Worm (Caenorhabditis elegans): ENCODE measurements around the gene lido-13.

lido-13 gene

DNA sequence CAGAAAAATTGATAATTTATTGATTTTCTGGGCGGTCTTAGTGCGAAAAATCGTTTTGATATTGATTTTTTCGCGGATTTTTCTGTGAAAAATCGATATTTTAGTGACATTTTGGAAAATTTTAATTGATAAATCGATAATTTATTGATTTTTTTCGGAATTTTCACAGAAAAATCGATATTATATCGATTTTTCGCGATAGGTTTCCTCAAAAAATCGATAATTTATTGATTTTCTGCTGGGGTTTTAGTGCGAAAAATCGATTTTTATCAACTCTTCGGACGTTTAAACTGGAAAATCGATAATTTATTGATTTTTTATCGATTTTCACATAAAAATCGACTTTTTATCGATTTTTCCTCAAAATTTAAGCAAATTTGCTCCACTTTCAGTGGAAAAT lies 13.3 kb upstream of the lido-13 start:
- no peak for TF ChIP-seq him-1 (tag; optimal IDR thresholded peaks at IDR 0.05)
- TF ChIP-seq W03F9.2 (tag; optimal IDR thresholded peaks at IDR 0.05) = no peak
- no peak for TF ChIP-seq dao-5 (tag; optimal IDR thresholded peaks at IDR 0.05)

DNA sequence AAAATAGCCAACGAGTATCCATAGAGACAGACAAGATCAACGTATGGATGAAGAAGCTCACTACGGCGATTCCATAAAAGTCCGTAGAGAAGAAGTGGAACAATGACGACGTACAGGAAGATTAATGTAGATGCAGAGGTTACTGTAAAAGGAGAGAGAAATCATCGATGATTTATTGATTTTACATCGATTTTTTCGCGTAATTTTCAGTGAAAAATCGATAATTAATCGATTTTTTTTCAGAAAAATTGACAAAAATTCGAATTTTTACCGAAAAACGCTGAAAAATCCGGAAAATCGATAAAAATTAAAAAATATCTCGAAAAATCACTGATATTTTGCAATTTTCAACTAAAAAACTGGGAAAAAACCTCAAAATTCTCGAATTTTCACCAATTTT lies 12.3 kb upstream of the lido-13 start:
- TF ChIP-seq dao-5 (tag; optimal IDR thresholded peaks at IDR 0.05) = no peak

DNA sequence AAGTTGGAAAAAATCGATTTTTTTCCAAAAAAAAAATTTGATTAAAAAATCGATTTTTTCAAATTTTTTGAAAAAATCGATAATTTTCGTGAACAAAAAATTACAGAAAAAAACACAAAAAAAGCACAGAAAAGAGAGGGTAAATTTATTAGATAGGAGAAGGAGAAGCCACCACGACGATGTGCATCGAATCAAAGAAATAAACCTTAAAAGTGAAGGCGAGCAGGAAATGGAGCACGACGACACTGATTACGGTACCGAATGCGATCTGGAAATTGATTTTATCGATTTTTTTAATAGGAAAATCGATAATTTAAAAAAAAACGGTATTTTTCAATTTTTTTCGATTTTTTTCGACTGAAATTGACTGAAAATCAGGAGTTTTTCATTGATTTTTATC lies 11.0 kb upstream of the lido-13 start:
- TF ChIP-seq dao-5 (tag; optimal IDR thresholded peaks at IDR 0.05) = no peak
- no peak for TF ChIP-seq W03F9.2 (tag; optimal IDR thresholded peaks at IDR 0.05)
- TF ChIP-seq him-1 (tag; optimal IDR thresholded peaks at IDR 0.05) = no peak

DNA sequence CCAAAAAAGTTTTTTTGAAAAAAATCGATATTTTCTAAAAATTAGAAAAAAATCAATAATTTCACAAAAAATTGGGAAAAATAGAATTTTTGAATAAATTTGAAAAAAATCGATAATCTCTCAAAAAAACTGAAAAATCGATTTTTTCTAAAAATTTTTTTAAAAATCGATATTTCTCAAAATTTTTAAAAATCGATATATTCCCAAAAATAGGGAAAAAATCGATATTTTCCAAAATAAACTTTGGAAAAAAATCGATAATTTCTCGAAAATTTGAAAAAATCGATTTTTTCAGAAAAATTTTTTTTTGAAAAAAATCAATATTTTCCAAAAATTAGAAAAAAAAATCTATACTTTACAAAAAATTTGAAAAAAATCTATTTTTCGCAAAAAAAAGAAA lies 10.5 kb upstream of the lido-13 start:
- no peak for TF ChIP-seq him-1 (tag; optimal IDR thresholded peaks at IDR 0.05)
- no peak for TF ChIP-seq dao-5 (tag; optimal IDR thresholded peaks at IDR 0.05)
- TF ChIP-seq W03F9.2 (tag; optimal IDR thresholded peaks at IDR 0.05) = no peak

DNA sequence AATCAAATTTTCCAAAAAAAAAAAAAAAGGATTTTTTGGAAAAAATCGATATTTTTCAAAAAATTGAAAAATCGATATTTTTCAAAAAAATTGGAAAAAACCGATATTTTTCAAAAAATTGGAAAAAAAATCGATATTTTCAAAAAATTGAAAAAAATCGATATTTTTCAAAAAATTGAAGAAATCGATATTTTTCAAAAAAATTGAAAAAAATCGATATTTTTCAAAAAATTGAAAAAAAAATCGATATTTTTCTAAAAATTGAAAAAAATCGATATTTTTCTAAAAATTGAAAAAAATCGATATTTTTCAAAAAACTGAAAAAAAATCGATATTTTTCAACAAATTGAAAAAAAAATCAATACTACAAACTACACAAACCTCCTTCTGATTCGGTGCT lies 9.9 kb upstream of the lido-13 start:
- TF ChIP-seq him-1 (tag; optimal IDR thresholded peaks at IDR 0.05) = no peak
- TF ChIP-seq W03F9.2 (tag; optimal IDR thresholded peaks at IDR 0.05) = no peak
- TF ChIP-seq dao-5 (tag; optimal IDR thresholded peaks at IDR 0.05) = no peak

DNA sequence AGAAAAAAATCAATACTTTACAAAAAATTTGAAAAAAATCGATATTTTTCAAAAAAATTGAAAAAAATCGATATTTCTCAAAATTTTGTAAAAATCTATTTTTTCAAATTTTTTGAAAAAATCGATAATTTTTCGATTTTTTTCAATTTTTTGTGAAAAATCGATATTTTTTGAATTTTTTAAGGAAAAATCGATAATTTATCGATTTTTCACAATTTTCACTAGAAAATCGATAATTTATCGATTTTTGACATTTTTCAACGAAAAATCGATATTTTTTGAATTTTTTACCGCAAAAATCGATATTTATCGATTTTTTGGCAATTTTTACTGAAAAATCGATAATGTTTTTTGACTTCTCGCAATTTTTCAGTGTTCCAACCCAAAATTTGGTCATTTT lies 9.2 kb upstream of the lido-13 start:
- TF ChIP-seq W03F9.2 (tag; optimal IDR thresholded peaks at IDR 0.05) = no peak
- no peak for TF ChIP-seq him-1 (tag; optimal IDR thresholded peaks at IDR 0.05)
- TF ChIP-seq dao-5 (tag; optimal IDR thresholded peaks at IDR 0.05) = no peak

DNA sequence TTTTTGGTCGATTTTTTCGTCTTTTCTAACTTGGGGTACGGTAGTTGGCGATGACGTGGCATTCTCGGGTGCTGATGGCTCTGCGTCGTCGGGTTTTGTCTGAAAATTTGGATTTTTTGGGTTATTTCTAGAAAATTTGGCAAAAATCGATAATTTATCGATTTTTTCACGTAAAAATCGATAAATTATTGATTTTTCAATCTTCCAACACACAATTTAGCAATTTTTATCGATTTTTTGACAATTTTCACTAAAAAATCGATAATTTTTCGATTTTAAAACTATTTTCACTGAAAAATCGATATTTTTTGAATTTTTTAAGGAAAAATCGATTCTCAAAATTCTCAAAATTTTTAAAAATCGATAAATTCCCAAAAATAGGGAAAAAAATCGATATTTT lies 8.8 kb upstream of the lido-13 start:
- TF ChIP-seq W03F9.2 (tag; optimal IDR thresholded peaks at IDR 0.05) (no peak), him-1 (tag; optimal IDR thresholded peaks at IDR 0.05) (no peak), dao-5 (tag; optimal IDR thresholded peaks at IDR 0.05) (no peak)

DNA sequence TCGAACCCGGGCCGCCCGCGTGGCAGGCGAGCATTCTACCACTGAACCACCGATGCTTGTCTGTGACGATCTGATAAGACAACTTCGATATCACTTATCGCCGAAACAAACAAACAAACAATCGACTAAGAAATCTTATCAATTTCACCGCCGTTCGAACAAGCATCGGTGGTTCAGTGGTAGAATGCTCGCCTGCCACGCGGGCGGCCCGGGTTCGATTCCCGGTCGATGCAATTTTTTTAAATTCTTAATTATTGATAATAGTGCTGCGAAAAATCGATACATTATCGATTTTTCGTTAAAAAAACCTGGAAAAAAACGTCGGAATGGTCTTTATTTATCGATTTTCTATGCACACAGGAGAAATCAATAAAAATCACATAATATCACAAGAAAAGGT lies 8.1 kb upstream of the lido-13 start:
- TF ChIP-seq him-1 (tag; optimal IDR thresholded peaks at IDR 0.05) (no peak), W03F9.2 (tag; optimal IDR thresholded peaks at IDR 0.05) (no peak), dao-5 (tag; optimal IDR thresholded peaks at IDR 0.05) (peak; percentile 28)

DNA sequence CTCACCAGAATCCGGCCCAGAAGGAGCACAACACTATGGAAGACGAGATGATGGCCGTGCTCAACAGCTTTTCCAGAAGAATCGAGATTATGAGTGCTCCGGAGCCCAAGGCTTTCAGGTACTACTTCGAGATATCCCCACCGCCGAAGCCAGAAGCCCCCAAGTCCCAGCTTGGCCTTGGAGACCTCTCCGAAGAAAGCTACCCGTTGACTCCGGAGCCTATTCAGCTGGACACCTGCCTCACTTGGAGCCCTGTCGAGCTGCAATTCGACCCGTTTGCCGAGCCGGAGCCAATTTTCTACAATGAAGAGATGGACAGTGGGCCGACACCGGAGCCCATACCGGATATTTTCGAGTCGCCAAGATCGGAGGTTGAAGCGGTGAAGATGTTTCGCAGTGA lies 7.5 kb upstream of the lido-13 start:
- no peak for TF ChIP-seq him-1 (tag; optimal IDR thresholded peaks at IDR 0.05)
- TF ChIP-seq W03F9.2 (tag; optimal IDR thresholded peaks at IDR 0.05) = no peak
- no peak for TF ChIP-seq dao-5 (tag; optimal IDR thresholded peaks at IDR 0.05)

DNA sequence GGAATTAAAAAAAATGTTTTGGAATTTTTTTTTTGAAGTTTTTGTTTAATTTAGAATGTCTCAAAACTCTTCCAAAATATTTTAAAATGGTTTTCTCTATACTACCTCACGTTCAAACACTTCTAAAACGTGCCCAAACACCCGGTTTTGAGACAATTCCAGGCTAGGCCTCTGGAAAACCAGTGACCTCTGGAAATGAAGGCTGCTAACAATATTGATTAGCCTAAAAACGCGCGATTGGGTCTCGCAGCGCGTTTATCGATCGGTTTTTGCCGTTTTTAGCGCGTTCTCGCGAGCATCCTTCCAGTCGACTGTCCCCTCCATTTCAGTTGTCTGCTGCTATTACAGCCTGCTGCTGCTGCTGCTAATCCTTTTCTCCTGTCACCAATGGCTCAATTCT lies 6.7 kb upstream of the lido-13 start, which contains the start of gene Y25C1A.6:
Gene Y25C1A.6, plus strand, starts transcription at position 301 of the 400 bp plus-strand sequence.
- TF ChIP-seq W03F9.2 (tag; optimal IDR thresholded peaks at IDR 0.05) = no peak
- TF ChIP-seq him-1 (tag; optimal IDR thresholded peaks at IDR 0.05) = no peak
- TF ChIP-seq dao-5 (tag; optimal IDR thresholded peaks at IDR 0.05) = no peak

DNA sequence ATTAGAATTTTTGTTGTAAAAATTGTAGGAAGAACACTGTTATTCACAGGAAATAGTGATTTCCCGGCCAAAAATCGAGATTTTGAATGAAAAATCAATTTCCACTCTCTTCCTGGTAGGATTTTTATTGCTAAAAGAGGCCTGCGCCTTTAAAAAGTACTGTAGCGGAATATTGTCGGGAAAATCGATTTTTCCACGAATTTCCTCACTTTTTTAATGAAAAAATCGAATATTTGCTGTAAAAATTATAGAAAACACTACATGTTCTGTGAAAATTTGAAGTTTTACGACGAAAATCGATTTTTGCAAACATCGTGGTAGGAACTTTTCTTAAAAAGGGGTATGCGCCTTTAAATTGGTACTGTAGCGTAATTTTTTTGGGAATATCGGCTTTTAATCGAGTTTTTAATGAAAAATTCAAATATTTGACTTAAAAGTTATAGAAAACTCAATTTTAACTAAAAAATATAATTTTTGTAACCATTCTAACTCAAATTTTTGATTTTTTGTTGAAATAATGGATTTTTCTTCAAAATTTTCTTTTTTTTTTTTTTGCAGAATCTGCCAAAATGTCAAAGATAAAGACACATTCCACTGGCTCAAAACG lies 2.2 kb upstream of the lido-13 start, which contains the start of gene lin-8:
Gene lin-8, plus strand, starts transcription at position 557 of the 607 bp plus-strand sequence.
- TF ChIP-seq dao-5 (tag; optimal IDR thresholded peaks at IDR 0.05) (no peak), him-1 (tag; optimal IDR thresholded peaks at IDR 0.05) (no peak), W03F9.2 (tag; optimal IDR thresholded peaks at IDR 0.05) (no peak)

DNA sequence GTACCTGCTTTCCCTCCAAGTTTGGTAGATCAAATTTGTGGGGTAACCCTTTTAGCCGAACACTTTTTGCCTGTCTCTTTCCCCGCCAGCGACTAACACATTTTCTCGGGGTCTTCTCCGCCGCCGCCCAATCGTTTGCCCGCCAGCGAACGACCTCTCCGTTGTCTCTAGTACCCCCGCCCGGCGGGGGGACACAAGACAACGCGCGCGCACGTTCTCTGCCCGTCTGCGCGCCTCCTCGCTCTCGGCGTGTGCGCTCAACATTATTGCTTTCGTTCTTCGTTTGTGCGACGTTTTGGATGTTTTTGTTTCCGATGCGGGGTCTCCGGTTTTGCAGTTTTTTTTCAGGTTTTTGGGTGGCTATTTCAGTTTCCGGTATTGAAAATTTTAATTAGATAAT lies 1.4 kb upstream of the lido-13 start:
- no peak for TF ChIP-seq him-1 (tag; optimal IDR thresholded peaks at IDR 0.05)
- TF ChIP-seq W03F9.2 (tag; optimal IDR thresholded peaks at IDR 0.05) = no peak
- no peak for TF ChIP-seq dao-5 (tag; optimal IDR thresholded peaks at IDR 0.05)

DNA sequence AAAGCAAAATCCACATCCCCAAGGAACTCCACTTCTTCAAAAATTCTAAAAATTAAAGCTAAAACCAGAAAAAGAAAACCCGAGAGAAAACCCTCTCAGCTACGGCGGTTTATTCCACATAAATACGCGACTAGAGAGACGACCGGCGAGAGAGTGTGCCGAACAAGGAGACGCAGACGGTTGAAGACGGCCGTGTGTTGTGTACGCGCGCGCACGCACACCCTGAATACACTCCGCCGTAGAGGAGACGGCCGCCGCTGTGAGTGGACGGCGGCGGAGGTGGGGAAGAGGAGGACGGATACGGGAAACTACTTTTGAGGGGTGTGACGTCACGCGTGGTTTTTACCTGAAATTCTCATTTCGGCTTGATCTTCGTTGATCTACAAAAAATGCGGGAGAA lies 501 bp upstream of the lido-13 start:
- no peak for TF ChIP-seq dao-5 (tag; optimal IDR thresholded peaks at IDR 0.05)
- TF ChIP-seq him-1 (tag; optimal IDR thresholded peaks at IDR 0.05) = no peak

DNA sequence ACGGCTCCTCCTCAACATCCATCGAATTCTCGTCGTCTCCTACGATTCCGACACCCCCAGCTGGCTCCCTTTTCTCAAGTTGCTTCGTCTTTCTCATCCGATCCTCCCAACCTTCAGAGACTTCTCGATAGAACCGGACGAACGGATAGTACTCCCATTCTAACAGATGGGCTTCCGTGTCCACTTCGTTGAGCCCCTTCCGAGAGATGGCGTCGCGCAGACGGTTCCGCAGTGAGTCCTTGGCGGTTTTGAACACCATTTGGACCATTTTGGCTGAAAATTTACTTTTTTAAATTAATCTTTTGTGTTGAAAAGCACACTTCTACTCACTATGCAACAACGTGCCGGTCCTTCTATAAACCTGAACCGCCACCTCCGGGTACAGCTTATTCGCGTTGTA lies 432 bp downstream of the lido-13 start:
- TF ChIP-seq W03F9.2 (tag; optimal IDR thresholded peaks at IDR 0.05) (no peak), dao-5 (tag; optimal IDR thresholded peaks at IDR 0.05) (no peak), him-1 (tag; optimal IDR thresholded peaks at IDR 0.05) (no peak)

DNA sequence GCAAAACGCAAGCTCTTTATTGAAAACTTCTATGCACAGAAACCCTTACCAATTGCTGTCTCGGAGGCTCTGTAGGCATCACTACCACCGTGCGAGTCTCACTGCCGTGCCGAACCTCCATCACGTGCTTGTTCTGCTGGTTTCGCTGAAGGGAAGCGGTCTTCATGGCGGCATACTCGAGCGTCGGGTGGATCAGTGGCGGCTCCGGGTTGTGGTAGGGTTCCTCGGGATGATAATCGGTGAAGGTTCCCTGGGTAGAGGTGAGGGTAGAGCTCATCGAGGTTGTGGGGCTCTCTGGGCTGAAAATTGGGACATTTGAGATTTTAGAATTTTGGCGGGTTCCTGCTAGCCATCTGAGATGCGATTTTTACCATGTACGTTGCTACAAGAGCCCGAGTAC lies 1.3 kb downstream of the lido-13 start:
- TF ChIP-seq him-1 (tag; optimal IDR thresholded peaks at IDR 0.05) = no peak
- no peak for TF ChIP-seq dao-5 (tag; optimal IDR thresholded peaks at IDR 0.05)
- no peak for TF ChIP-seq W03F9.2 (tag; optimal IDR thresholded peaks at IDR 0.05)
